Fruit fly (Drosophila melanogaster) Kc167 (cell line): ENCODE results near the gene LysD.

Experiments
- Myc ChIP-seq: fragments of >200 bp; optimal IDR thresholded peaks from 2 replicates; lab custom pipeline; 2017; ENCODE audit warnings: missing external identifiers
- Sin3A ChIP-seq: fragments of >200 bp; optimal IDR thresholded peaks from 2 replicates; lab custom pipeline; 2018; ENCODE audit warnings: missing external identifiers
- h ChIP-seq: fragments of >200 bp; optimal IDR thresholded peaks from 3 replicates; lab custom pipeline; 2018; ENCODE audit warnings: missing external identifiers
- insv ChIP-seq: fragments of >200 bp; optimal IDR thresholded peaks from 3 replicates; lab custom pipeline; 2018; ENCODE audit warnings: missing external identifiers
- psq ChIP-seq: fragments of >200 bp; optimal IDR thresholded peaks from 2 replicates; lab custom pipeline; 2017; ENCODE audit warnings: missing external identifiers
- ttk ChIP-seq: sonication (Bioruptor generic); optimal IDR thresholded peaks from 2 replicates; lab custom pipeline; 2017; ENCODE audit warnings: missing external identifiers

DNA sequence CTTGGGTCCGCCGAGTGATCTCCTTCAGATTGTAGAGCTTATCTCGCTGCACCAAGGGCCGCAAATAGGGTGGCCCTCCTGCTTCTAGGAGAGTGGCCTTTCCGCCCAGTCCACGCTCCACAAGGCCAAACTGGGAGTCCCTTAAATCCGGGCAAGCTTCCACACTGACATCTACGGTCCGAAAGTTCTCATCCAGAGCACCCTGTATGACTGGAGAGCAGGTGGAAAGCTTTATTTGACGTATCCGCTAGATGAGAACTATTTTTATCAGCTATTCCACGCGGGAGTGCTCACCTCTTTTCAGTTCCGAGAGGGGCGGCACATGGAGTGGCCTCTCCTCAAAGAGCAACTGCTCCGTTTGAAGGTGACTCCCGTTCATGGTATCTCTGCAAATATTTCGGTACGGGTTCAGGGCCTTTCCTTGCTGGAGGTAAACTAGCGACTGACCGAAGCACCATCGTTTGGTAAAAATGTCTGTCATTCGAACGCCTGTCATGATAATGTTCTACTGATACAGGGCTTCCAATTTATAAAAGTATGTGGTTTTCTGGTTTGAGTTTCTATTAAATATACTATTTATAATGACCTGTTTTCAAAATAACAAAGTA lies 8.3 kb downstream of the LysD start, which contains the start of gene meep:
- TF ChIP-seq ttk (lab: Kevin White, UChicago) (no peak), Myc (lab: Kevin White, UChicago) (no peak), psq (no peak), h (lab: Kevin White, UChicago) (no peak), Sin3A (no peak), insv (no peak)
